Fruit fly (Drosophila melanogaster) whole organism, embryonic: ENCODE results near the gene Klp64D.

Experiments
- Ada2b ChIP-seq: fragments of 200-800 bp; sonication (Bioruptor generic); IDR thresholded peaks from 2 replicates; pipeline ENCODE4 v1.3.6; 2022; ENCODE audit warnings: missing biosample characterization, missing genetic modification characterization
- Asciz ChIP-seq: fragments of 200-800 bp; sonication (Bioruptor generic); optimal IDR thresholded peaks from 2 replicates; lab custom pipeline; 2017; ENCODE audit warnings: missing biosample characterization, mild to moderate bottlenecking, missing genetic modification characterization, missing genetic modification reagents
- Bgb ChIP-seq: fragments of 200-800 bp; sonication (Bioruptor generic); IDR thresholded peaks from 2 replicates; pipeline ENCODE4 v1.3.6; 2022; ENCODE audit warnings: missing biosample characterization, missing genetic modification characterization; ENCODE audit not compliant: partially characterized antibody
- CG10209 ChIP-seq: fragments of 200-800 bp; sonication (Bioruptor generic); optimal IDR thresholded peaks from 3 replicates; lab custom pipeline; 2017; ENCODE audit warnings: missing biosample characterization, mild to moderate bottlenecking, missing genetic modification characterization, missing genetic modification reagents
- CG1024 ChIP-seq: fragments of 200-800 bp; sonication (Bioruptor generic); IDR thresholded peaks from 2 replicates; pipeline ENCODE4 v1.3.6; 2022; ENCODE audit warnings: missing biosample characterization, missing genetic modification characterization
- CG10654 ChIP-seq: fragments of 200-800 bp; sonication (Bioruptor generic); optimal IDR thresholded peaks from 2 replicates; lab custom pipeline; 2016; ENCODE audit warnings: missing biosample characterization, missing genetic modification characterization
- CG11504 ChIP-seq: fragments of 200-800 bp; sonication (Bioruptor generic); optimal IDR thresholded peaks from 3 replicates; lab custom pipeline; 2019; ENCODE audit warnings: missing biosample characterization, mild to moderate bottlenecking, missing genetic modification characterization, moderate library complexity
- CG12219 ChIP-seq: fragments of 200-800 bp; sonication (Bioruptor generic); optimal IDR thresholded peaks from 3 replicates; lab custom pipeline; 2018; ENCODE audit warnings: missing biosample characterization, mild to moderate bottlenecking, missing genetic modification characterization
- CG1233 ChIP-seq: fragments of 200-800 bp; sonication (Bioruptor generic); optimal IDR thresholded peaks from 4 replicates; lab custom pipeline; 2018; ENCODE audit warnings: missing biosample characterization, mild to moderate bottlenecking, missing genetic modification characterization
- CG13296 ChIP-seq: fragments of 200-800 bp; sonication (Bioruptor generic); optimal IDR thresholded peaks from 3 replicates; lab custom pipeline; 2018; ENCODE audit warnings: missing biosample characterization, mild to moderate bottlenecking, missing genetic modification characterization
- CG14014 ChIP-seq: fragments of 200-800 bp; sonication (Bioruptor generic); IDR thresholded peaks from 2 replicates; pipeline ENCODE4 v1.3.6; 2022; ENCODE audit warnings: missing biosample characterization, missing genetic modification characterization
- CG15269 ChIP-seq: fragments of 200-800 bp; sonication (Bioruptor generic); optimal IDR thresholded peaks from 2 replicates; lab custom pipeline; 2018; ENCODE audit warnings: missing biosample characterization, mild to moderate bottlenecking, missing genetic modification characterization, moderate library complexity
- CG15514 ChIP-seq: fragments of 200-800 bp; sonication (Bioruptor generic); optimal IDR thresholded peaks from 3 replicates; lab custom pipeline; 2017; ENCODE audit warnings: missing biosample characterization, missing genetic modification characterization, mild to moderate bottlenecking, moderate library complexity, missing genetic modification reagents
- CG16815 ChIP-seq: fragments of 200-800 bp; sonication (Bioruptor generic); optimal IDR thresholded peaks from 3 replicates; lab custom pipeline; 2017; ENCODE audit warnings: missing biosample characterization, mild to moderate bottlenecking, missing genetic modification characterization
- CG17328 ChIP-seq: fragments of 200-800 bp; sonication (Bioruptor generic); IDR thresholded peaks from 2 replicates; pipeline ENCODE4 v1.3.6; 2022; ENCODE audit warnings: missing biosample characterization, missing genetic modification characterization
- CG2199 ChIP-seq: fragments of 200-800 bp; sonication (Bioruptor generic); IDR thresholded peaks from 3 replicates; pipeline ENCODE4 v1.3.6; 2022; ENCODE audit warnings: missing biosample characterization, missing genetic modification characterization
- CG31441 ChIP-seq: fragments of 200-800 bp; sonication (Bioruptor generic); IDR thresholded peaks from 2 replicates; pipeline ENCODE4 v1.3.6; 2022; ENCODE audit warnings: missing biosample characterization, missing genetic modification characterization
- CG32767 ChIP-seq: fragments of 200-800 bp; sonication (Bioruptor generic); IDR thresholded peaks from 2 replicates; pipeline ENCODE4 v1.3.6; 2022; ENCODE audit warnings: missing biosample characterization, missing genetic modification characterization
- CG34376 ChIP-seq: fragments of 200-800 bp; sonication (Bioruptor generic); optimal IDR thresholded peaks from 2 replicates; lab custom pipeline; 2018; ENCODE audit warnings: missing biosample characterization, mild to moderate bottlenecking, missing genetic modification characterization
- CG34422 ChIP-seq: fragments of 200-800 bp; sonication (Bioruptor generic); IDR thresholded peaks from 3 replicates; pipeline ENCODE4 v1.3.6; 2022; ENCODE audit warnings: missing biosample characterization, missing genetic modification characterization
- CG3995 ChIP-seq: fragments of 200-800 bp; sonication (Bioruptor generic); optimal IDR thresholded peaks from 3 replicates; lab custom pipeline; 2016; ENCODE audit warnings: missing biosample characterization, missing genetic modification characterization
- CG4282 ChIP-seq: fragments of 200-800 bp; sonication (Bioruptor generic); optimal IDR thresholded peaks from 2 replicates; lab custom pipeline; 2016; ENCODE audit warnings: missing biosample characterization, missing genetic modification characterization
- CG5180 ChIP-seq: fragments of 200-800 bp; sonication (Bioruptor generic); optimal IDR thresholded peaks from 3 replicates; lab custom pipeline; 2017; ENCODE audit warnings: missing biosample characterization, missing genetic modification characterization, mild to moderate bottlenecking, moderate library complexity, missing genetic modification reagents
- D19B ChIP-seq: fragments of 200-800 bp; sonication (Bioruptor generic); optimal IDR thresholded peaks from 2 replicates; lab custom pipeline; 2017; ENCODE audit warnings: missing biosample characterization, mild to moderate bottlenecking, missing genetic modification characterization
- E2f1 ChIP-seq: fragments of 200-800 bp; sonication (Bioruptor generic); IDR thresholded peaks from 2 replicates; pipeline ENCODE4 v1.3.6; 2022; ENCODE audit warnings: missing biosample characterization, missing genetic modification characterization
- E2f2 ChIP-seq: fragments of 200-800 bp; sonication (Bioruptor generic); IDR thresholded peaks from 2 replicates; pipeline ENCODE4 v1.3.6; 2022; ENCODE audit warnings: missing biosample characterization, missing genetic modification characterization
- H15 ChIP-seq: fragments of 200-800 bp; sonication (Bioruptor generic); IDR thresholded peaks from 3 replicates; pipeline ENCODE4 v1.3.6; 2022; ENCODE audit warnings: missing biosample characterization, missing genetic modification characterization
- MBD-R2 ChIP-seq: fragments of 200-800 bp; sonication (Bioruptor generic); IDR thresholded peaks from 2 replicates; pipeline ENCODE4 v1.3.6; 2022; ENCODE audit warnings: missing biosample characterization, missing genetic modification characterization
- MESR4 ChIP-seq: fragments of 200-800 bp; sonication (Bioruptor generic); optimal IDR thresholded peaks from 2 replicates; lab custom pipeline; 2018; ENCODE audit warnings: missing biosample characterization, mild to moderate bottlenecking, missing genetic modification characterization, moderate library complexity
- Oaz ChIP-seq: fragments of 200-800 bp; sonication (Bioruptor generic); IDR thresholded peaks from 2 replicates; pipeline ENCODE4 v1.3.6; 2022; ENCODE audit warnings: missing biosample characterization, missing genetic modification characterization
- Ssrp ChIP-seq: fragments of 200-800 bp; sonication (Bioruptor generic); optimal IDR thresholded peaks from 2 replicates; lab custom pipeline; 2018; ENCODE audit warnings: missing biosample characterization, mild to moderate bottlenecking, missing genetic modification characterization, moderate library complexity
- Xrp1 ChIP-seq: fragments of 200-800 bp; sonication (Bioruptor generic); IDR thresholded peaks from 2 replicates; pipeline ENCODE4 v1.3.6; 2022; ENCODE audit warnings: missing biosample characterization, missing genetic modification characterization
- amos ChIP-seq: fragments of 200-800 bp; sonication (Bioruptor generic); IDR thresholded peaks from 2 replicates; pipeline ENCODE4 v1.3.6; 2022; ENCODE audit warnings: missing biosample characterization, missing genetic modification characterization; ENCODE audit not compliant: partially characterized antibody
- bigmax ChIP-seq: fragments of 200-800 bp; sonication (Bioruptor generic); optimal IDR thresholded peaks from 2 replicates; lab custom pipeline; 2018; ENCODE audit warnings: missing biosample characterization, mild to moderate bottlenecking, missing genetic modification characterization
- cad ChIP-seq: fragments of >200 bp; optimal IDR thresholded peaks from 2 replicates; lab custom pipeline; 2017; ENCODE audit warnings: missing biosample characterization, missing genetic modification characterization
- chif ChIP-seq, 2 experiments: fragments of 200-800 bp; sonication (Bioruptor generic); optimal IDR thresholded peaks; 3 replicates each; lab custom pipeline; 2016; ENCODE audit warnings: missing biosample characterization in 2 of 2, missing genetic modification characterization in 2 of 2
- chn ChIP-seq: fragments of 200-800 bp; sonication (Bioruptor generic); optimal IDR thresholded peaks from 2 replicates; lab custom pipeline; 2016; ENCODE audit warnings: missing biosample characterization, missing genetic modification characterization
- dan ChIP-seq: fragments of 200-800 bp; sonication (Bioruptor generic); IDR thresholded peaks from 2 replicates; pipeline ENCODE4 v1.3.6; 2022; ENCODE audit warnings: missing biosample characterization, missing genetic modification characterization
- dimm ChIP-seq: fragments of 200-800 bp; sonication (Bioruptor generic); IDR thresholded peaks from 2 replicates; pipeline ENCODE4 v1.3.6; 2022; ENCODE audit warnings: missing biosample characterization, missing genetic modification characterization
- fd64A ChIP-seq: fragments of 200-800 bp; sonication (Bioruptor generic); optimal IDR thresholded peaks from 3 replicates; lab custom pipeline; 2018; ENCODE audit warnings: missing biosample characterization, mild to moderate bottlenecking, missing genetic modification characterization
- klu ChIP-seq: fragments of 200-800 bp; sonication (Bioruptor generic); IDR thresholded peaks from 2 replicates; pipeline ENCODE4 v1.3.6; 2022; ENCODE audit warnings: missing biosample characterization, missing genetic modification characterization
- onecut ChIP-seq: fragments of 200-800 bp; sonication (Bioruptor generic); IDR thresholded peaks from 2 replicates; pipeline ENCODE4 v1.3.6; 2022; ENCODE audit warnings: missing biosample characterization, missing genetic modification characterization
- pnt ChIP-seq: fragments of 200-800 bp; sonication (Bioruptor generic); optimal IDR thresholded peaks from 3 replicates; lab custom pipeline; 2016; ENCODE audit warnings: missing biosample characterization, missing genetic modification characterization
- pros ChIP-seq: fragments of 200-800 bp; sonication (Bioruptor generic); optimal IDR thresholded peaks from 3 replicates; lab custom pipeline; 2019; ENCODE audit warnings: missing biosample characterization, mild to moderate bottlenecking, missing genetic modification characterization, moderate library complexity
- psq ChIP-seq: fragments of 200-800 bp; sonication (Bioruptor generic); optimal IDR thresholded peaks from 2 replicates; lab custom pipeline; 2017; ENCODE audit warnings: missing biosample characterization, missing genetic modification characterization
- row ChIP-seq: fragments of 200-800 bp; sonication (Bioruptor generic); IDR thresholded peaks from 3 replicates; pipeline ENCODE4 v1.3.6; 2022; ENCODE audit warnings: missing biosample characterization, missing genetic modification characterization
- shn ChIP-seq: fragments of 200-800 bp; sonication (Bioruptor generic); optimal IDR thresholded peaks from 3 replicates; lab custom pipeline; 2016; ENCODE audit warnings: missing biosample characterization, missing genetic modification characterization
- tll ChIP-seq, 2 experiments: fragments of 200-800 bp in 1 of 2; fragments of >200 bp in 1 of 2; sonication (Bioruptor generic) in 1 of 2; optimal IDR thresholded peaks; 2 replicates each; lab custom pipeline; 2017 to 2019; ENCODE audit warnings: missing biosample characterization in 2 of 2, missing genetic modification characterization in 2 of 2, mild to moderate bottlenecking in 1 of 2, moderate library complexity in 1 of 2
- zen ChIP-seq: fragments of 200-800 bp; sonication (Bioruptor generic); optimal IDR thresholded peaks from 3 replicates; lab custom pipeline; 2018; ENCODE audit warnings: missing biosample characterization, mild to moderate bottlenecking, missing genetic modification characterization, moderate library complexity

Gene Klp64D

DNA sequence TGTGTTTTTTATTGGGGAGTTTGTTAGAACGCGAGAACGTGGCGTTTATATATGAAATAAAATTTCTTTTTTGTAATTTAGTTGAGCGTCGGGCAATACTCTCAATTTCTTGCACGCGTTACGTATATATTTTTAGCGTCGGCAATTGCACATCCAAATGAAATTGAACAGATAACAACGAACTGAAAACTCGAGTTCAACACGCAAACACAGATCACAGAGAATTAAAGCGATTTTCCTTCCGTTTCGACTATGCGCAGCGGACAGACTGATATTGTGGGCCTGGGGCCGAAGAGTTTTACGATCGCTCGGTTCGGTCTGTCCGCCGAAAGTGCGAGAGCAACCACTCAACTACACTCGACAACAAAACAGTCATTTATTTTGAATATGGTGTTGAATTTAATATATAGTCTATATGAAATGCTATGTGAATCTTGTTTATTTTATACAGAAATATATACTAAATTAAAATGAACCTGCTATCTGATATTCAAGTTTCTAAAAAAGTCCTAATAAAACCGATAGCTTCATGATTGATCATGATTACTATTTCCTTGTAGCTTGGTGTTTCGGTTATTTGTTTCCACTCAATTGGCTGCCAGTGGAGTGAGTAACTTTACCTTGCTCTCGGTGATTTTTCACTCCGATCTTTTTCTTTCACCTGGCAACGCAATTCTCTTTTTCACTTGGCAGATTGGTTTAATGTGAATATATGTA is 4.0 kb downstream of the Klp64D start, which contains the start of gene CG46456 (continued):
- peak; percentile 72 for TF ChIP-seq CG1024 (GFP tag; lab: Robert Waterston, UW)
- TF ChIP-seq CG34422 (GFP tag; lab: Robert Waterston, UW): peak; percentile 92
- peak; percentile 78 for TF ChIP-seq E2f2 (GFP tag; lab: Robert Waterston, UW)
- TF ChIP-seq CG31441: peak; percentile 99
- no peak for TF ChIP-seq dan (GFP tag; lab: Robert Waterston, UW)
- peak; percentile 91 for TF ChIP-seq E2f1
- TF ChIP-seq CG16815 (GFP tag; lab: Kevin White, UChicago): peak; percentile 88
- peak; percentile 93 for TF ChIP-seq CG14014
- peak; percentile 90 for TF ChIP-seq Ssrp (tag; lab: Kevin White, UChicago)
- TF ChIP-seq tll (GFP tag; optimal IDR thresholded peaks at IDR 0.05; lab: Kevin White, UChicago): no peak
- peak; percentile 55 for TF ChIP-seq pros
- peak; percentile 95 for TF ChIP-seq CG10209 (GFP tag; lab: Kevin White, UChicago)
- TF ChIP-seq fd64A (GFP tag; lab: Kevin White, UChicago): peak; percentile 78
- peak; percentile 73 for TF ChIP-seq CG3995 (GFP tag; lab: Kevin White, UChicago)
- TF ChIP-seq CG17328 (GFP tag; lab: Robert Waterston, UW): peak; percentile 91
- peak; percentile 57 for TF ChIP-seq bigmax
- TF ChIP-seq MESR4 (GFP tag; lab: Kevin White, UChicago): peak; percentile 30
- peak; percentile 89 for TF ChIP-seq Asciz (GFP tag; lab: Kevin White, UChicago)
- TF ChIP-seq onecut (GFP tag; lab: Robert Waterston, UW): peak; percentile 86
- no peak for TF ChIP-seq pnt
- TF ChIP-seq Bgb (GFP tag; lab: Robert Waterston, UW): peak; percentile 63
- peak; percentile 73 for TF ChIP-seq psq (GFP tag; lab: Kevin White, UChicago)
- TF ChIP-seq shn (GFP tag; lab: Kevin White, UChicago): peak; percentile 22
- TF ChIP-seq CG1233 (GFP tag; lab: Kevin White, UChicago): peak; percentile 95
- TF ChIP-seq D19B (GFP tag; lab: Kevin White, UChicago): peak; percentile 77
- peak; percentile 88 for TF ChIP-seq CG15514 (GFP tag; lab: Kevin White, UChicago)
- TF ChIP-seq Xrp1 (GFP tag; lab: Robert Waterston, UW): peak; percentile 97
- TF ChIP-seq CG2199 (GFP tag; lab: Robert Waterston, UW): no peak; the same call in 1 of the 3 replicates
- peak; percentile 78 for TF ChIP-seq dimm
- TF ChIP-seq CG11504 (tag; lab: Kevin White, UChicago): peak; percentile 95
- TF ChIP-seq klu (GFP tag; lab: Robert Waterston, UW): peak; percentile 84
- TF ChIP-seq CG32767 (GFP tag; lab: Robert Waterston, UW): peak; percentile 93
- TF ChIP-seq CG5180 (GFP tag; lab: Kevin White, UChicago): peak; percentile 83
- peak; percentile 47 to 77 for TF ChIP-seq chif (GFP tag; optimal IDR thresholded peaks at IDR 0.05; lab: Kevin White, UChicago)
- TF ChIP-seq CG15269 (tag; lab: Kevin White, UChicago): peak; percentile 96
- TF ChIP-seq H15: peak; percentile 85
- peak; percentile 91 for TF ChIP-seq Ada2b (GFP tag; lab: Robert Waterston, UW)
- TF ChIP-seq CG12219: peak; percentile 94
- peak; percentile 20; the same call in 1 of the 2 replicates for TF ChIP-seq amos (GFP tag; lab: Robert Waterston, UW)
- peak; percentile 64 for TF ChIP-seq chn (GFP tag; lab: Kevin White, UChicago)
- peak; percentile 84 for TF ChIP-seq CG10654 (GFP tag; lab: Kevin White, UChicago)
- peak; percentile 99 for TF ChIP-seq row (GFP tag; lab: Robert Waterston, UW)
- peak; percentile 68; the same call in 1 of the 2 replicates for TF ChIP-seq MBD-R2 (GFP tag; lab: Robert Waterston, UW)
- TF ChIP-seq Oaz (GFP tag; lab: Robert Waterston, UW): peak; percentile 82
- peak; percentile 98 for TF ChIP-seq CG13296 (GFP tag; lab: Kevin White, UChicago)
- no peak for TF ChIP-seq CG4282 (GFP tag; lab: Kevin White, UChicago)
- TF ChIP-seq CG34376 (GFP tag; lab: Kevin White, UChicago): peak; percentile 95
- TF ChIP-seq cad (GFP tag; lab: Kevin White, UChicago): no peak
- TF ChIP-seq zen: peak; percentile 93
